Worm (Caenorhabditis elegans): Measurements from ENCODE around the gene C44C10.12.

C44C10.12 gene

ce11 chrX:11673063-11673759 is 23.6 kb upstream of the C44C10.12 start:
- TF ChIP-seq tbx-2 (tag; optimal IDR thresholded peaks at IDR 0.05) (peak; percentile 3), C34B4.2 (tag; optimal IDR thresholded peaks at IDR 0.05) (no peak), vab-15 (tag; optimal IDR thresholded peaks at IDR 0.05) (no peak), ztf-11 (tag; optimal IDR thresholded peaks at IDR 0.05) (peak in 1 of 2 experiments; percentile 37)

DNA sequence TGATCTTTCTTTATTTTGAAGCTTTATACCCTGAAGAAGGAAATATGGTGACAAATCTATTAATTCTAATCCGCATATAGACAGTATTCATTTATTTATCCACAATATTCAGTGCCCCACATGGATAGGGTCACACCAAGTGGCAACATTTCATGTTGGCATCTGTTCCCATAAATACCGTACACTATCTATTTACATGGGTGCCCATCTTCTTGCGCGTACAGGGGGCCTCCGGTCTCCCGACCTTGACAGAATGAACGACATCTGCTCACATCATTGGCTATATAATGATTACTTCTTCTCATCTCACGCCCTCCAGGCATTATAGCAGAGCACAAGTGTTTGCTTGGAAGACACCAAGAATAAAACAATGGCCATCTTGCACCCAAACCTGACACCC is 21.2 kb upstream of the C44C10.12 start:
- TF ChIP-seq tbx-2 (tag; optimal IDR thresholded peaks at IDR 0.05) (peak; percentile 6), mdl-1 (tag; optimal IDR thresholded peaks at IDR 0.05) (no peak), ztf-11 (tag; optimal IDR thresholded peaks at IDR 0.05) (peak in 1 of 2 experiments; percentile 65)

ce11 chrX:11679211-11679977 is 17.4 kb upstream of the C44C10.12 start:
- no peak for TF ChIP-seq nhr-47 (tag; optimal IDR thresholded peaks at IDR 0.05)
- TF ChIP-seq ztf-4 (tag; optimal IDR thresholded peaks at IDR 0.05) = no peak
- TF ChIP-seq zip-4 (GFP tag; optimal IDR thresholded peaks at IDR 0.05) = no peak
- TF ChIP-seq mef-2 (tag; optimal IDR thresholded peaks at IDR 0.05) = no peak

DNA sequence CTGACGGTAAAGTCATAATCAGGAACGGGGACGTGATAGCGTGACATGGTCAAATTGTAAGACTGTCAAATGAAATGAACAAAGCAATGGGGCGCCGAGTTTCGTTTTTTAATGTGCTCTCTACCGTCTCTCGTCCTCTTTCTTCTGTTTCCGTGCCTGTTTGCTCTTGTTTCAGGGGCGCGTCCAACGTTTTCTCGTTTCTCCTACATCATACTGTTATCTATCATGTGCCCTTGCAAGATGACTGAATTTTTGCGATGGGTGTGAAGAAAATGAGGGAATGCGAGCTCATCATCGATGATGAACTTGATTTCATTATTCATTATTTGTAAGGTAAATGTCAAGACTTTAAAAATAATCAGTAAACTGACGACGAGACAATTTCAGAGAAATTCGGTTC is 15.9 kb upstream of the C44C10.12 start, which contains the start of gene T04F8.7:
Gene T04F8.7, minus strand, starts transcription at position 130 of the 400 bp plus-strand sequence.
- TF ChIP-seq jun-1 (tag; optimal IDR thresholded peaks at IDR 0.05) = no peak
- peak in 1 of 2 experiments; percentile 30 for TF ChIP-seq lin-35 (GFP tag; optimal IDR thresholded peaks at IDR 0.05)
- no peak for TF ChIP-seq dsc-1 (tag; optimal IDR thresholded peaks at IDR 0.05)
- TF ChIP-seq elt-2 (tag; optimal IDR thresholded peaks at IDR 0.05) = peak; percentile 71

- TF ChIP-seq ama-1 (optimal IDR thresholded peaks at IDR 0.05) = no peak
- TF ChIP-seq efl-1 (optimal IDR thresholded peaks at IDR 0.05) = no peak
- peak in 1 of 2 experiments; percentile 27 for TF ChIP-seq efl-1 (GFP tag; optimal IDR thresholded peaks at IDR 0.05 in 1 of 2)
Measured at ce11 chrX:11684261-11684660, 12.5 kb upstream of the C44C10.12 start, which contains the start of gene hnd-1. TSS of gene hnd-1 (plus strand) at chrX:11684561.

DNA sequence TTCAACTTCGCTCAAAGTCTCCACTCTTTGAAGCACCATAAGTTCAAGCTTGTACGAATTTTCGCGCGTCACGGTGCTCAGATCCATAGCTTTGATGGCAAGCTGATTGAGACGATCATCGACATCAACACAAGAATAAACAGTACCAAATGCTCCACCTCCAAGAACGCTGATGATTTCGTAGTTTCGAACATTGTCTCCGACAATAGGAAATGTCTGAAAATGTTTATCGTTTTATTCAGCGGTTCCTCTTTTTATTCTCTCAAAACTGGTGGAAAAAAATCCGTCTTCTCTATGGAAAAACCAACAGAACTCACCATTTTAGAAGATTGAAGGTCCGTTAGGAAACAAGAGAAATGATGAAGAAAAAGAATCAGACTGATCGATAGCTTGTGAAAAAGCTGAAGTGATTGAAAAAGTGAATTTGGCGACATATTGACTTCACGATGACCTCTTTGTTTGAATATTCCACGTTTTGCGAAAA is 8.9 kb upstream of the C44C10.12 start, which contains the start of gene C44C10.7:
Gene C44C10.7, minus strand, starts transcription at position 434 of the 484 bp plus-strand sequence.
- TF ChIP-seq ceh-63 (GFP tag; optimal IDR thresholded peaks at IDR 0.05) (no peak), pqm-1 (tag; optimal IDR thresholded peaks at IDR 0.05) (no peak), nhr-19 (GFP tag; conservative IDR thresholded peaks at IDR 0.05) (no peak), sox-4 (tag; optimal IDR thresholded peaks at IDR 0.05) (no peak), lin-13 (GFP tag; optimal IDR thresholded peaks at IDR 0.05) (no peak), nhr-28 (tag; optimal IDR thresholded peaks at IDR 0.05) (no peak), egl-13 (tag; optimal IDR thresholded peaks at IDR 0.05) (no peak), rnt-1 (tag; optimal IDR thresholded peaks at IDR 0.05) (no peak), ceh-8 (GFP tag; optimal IDR thresholded peaks at IDR 0.05) (no peak), unc-130 (tag; optimal IDR thresholded peaks at IDR 0.05) (no peak), aha-1 (tag; optimal IDR thresholded peaks at IDR 0.05) (no peak), irx-1 (tag; optimal IDR thresholded peaks at IDR 0.05) (no peak), nhr-85 (tag) (no peak), skn-1 (tag; optimal IDR thresholded peaks at IDR 0.05) (no peak), nhr-237 (tag; optimal IDR thresholded peaks at IDR 0.05) (no peak), unc-62 (GFP tag; optimal IDR thresholded peaks at IDR 0.05) (no peak), nhr-76 (tag; optimal IDR thresholded peaks at IDR 0.05) (no peak), Y116A8C.19 (tag; optimal IDR thresholded peaks at IDR 0.05; ENCODE audit: borderline replicate concordance) (no peak)

Measured in whole organism, L1 larva.